Worm (Caenorhabditis elegans) whole organism, midembryonic: Measurements from ENCODE around the gene C50C3.5.

Experiments used
- T22C8.4 ChIP-seq: fragments of 200-800 bp; sonication (Bioruptor generic); IDR thresholded peaks from 2 replicates; pipeline ENCODE4 v1.3.6; 2022; ENCODE audit warnings: missing genetic modification characterization, missing compliant biosample characterization
- flt-1 ChIP-seq: fragments of 200-800 bp; sonication (Bioruptor generic); IDR thresholded peaks from 2 replicates; pipeline ENCODE4 v1.3.6; 2022; ENCODE audit warnings: missing genetic modification characterization, missing compliant biosample characterization
- klf-2 ChIP-seq: fragments of 200-800 bp; sonication (Bioruptor generic); conservative IDR thresholded peaks from 2 replicates; pipeline ENCODE4 v1.3.6; 2022; ENCODE audit warnings: missing genetic modification reagents, missing genetic modification characterization, missing compliant biosample characterization
- med-1 ChIP-seq: sonication (generic microtip); optimal IDR thresholded peaks from 2 replicates; lab custom pipeline; 2017; ENCODE audit warnings: missing genetic modification characterization, mild to moderate bottlenecking, missing compliant biosample characterization, antibody characterized with exemption, missing genetic modification reagents; ENCODE audit not compliant: insufficient read depth
- ref-1 ChIP-seq: fragments of 200-800 bp; sonication (Bioruptor generic); conservative IDR thresholded peaks from 2 replicates; pipeline ENCODE4 v1.3.6; 2022; ENCODE audit warnings: missing genetic modification reagents, missing genetic modification characterization, missing compliant biosample characterization
- tab-1 ChIP-seq: fragments of 200-800 bp; sonication (Bioruptor generic); IDR thresholded peaks from 2 replicates; pipeline ENCODE4 v1.3.6; 2022; ENCODE audit warnings: missing genetic modification characterization, missing compliant biosample characterization
- ztf-23 ChIP-seq: fragments of 200-800 bp; sonication (Bioruptor generic); IDR thresholded peaks from 2 replicates; pipeline ENCODE4 v1.3.6; 2022; ENCODE audit warnings: missing genetic modification reagents, missing genetic modification characterization, missing compliant biosample characterization
- ztf-29 ChIP-seq: fragments of 200-800 bp; sonication (Bioruptor generic); IDR thresholded peaks from 2 replicates; pipeline ENCODE4 v1.3.6; 2022; ENCODE audit warnings: missing genetic modification reagents, missing genetic modification characterization, missing compliant biosample characterization

DNA sequence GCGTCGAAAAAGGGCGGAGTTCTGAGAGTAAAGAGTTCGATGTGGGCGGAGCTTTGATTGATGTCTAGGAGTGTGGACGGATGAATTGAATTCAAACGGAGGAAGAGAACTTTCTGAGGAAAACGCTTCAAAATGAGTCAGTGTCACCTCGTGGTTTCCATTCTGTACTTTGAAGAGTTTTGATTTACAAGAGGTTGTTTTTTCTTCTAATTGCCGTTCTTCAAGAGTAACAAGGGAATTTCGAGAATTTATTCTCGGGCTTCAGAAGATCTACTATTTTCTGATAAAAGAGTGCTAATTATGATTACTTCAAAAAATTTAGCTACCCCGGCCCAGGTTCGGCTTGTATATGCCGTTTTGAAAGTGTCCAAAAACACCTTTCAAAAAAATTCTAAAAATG lies 2.8 kb upstream of the C50C3.5 start, which contains the start of gene C50C3.12:
- no peak for TF ChIP-seq ztf-29 (GFP tag; lab: Robert Waterston, UW)
- no peak for TF ChIP-seq flt-1
- TF ChIP-seq med-1: no peak
- TF ChIP-seq klf-2: no peak
- TF ChIP-seq T22C8.4 (GFP tag; lab: Robert Waterston, UW): no peak
- no peak for TF ChIP-seq ref-1 (GFP tag; lab: Robert Waterston, UW)
- TF ChIP-seq tab-1: no peak
- no peak for TF ChIP-seq ztf-23 (GFP tag; lab: Robert Waterston, UW)
